Fruit fly (Drosophila melanogaster): ENCODE data around the gene CG6441.

- no peak for TF ChIP-seq CTCF (optimal IDR thresholded peaks at IDR 0.05)
- TF ChIP-seq CG8478 (optimal IDR thresholded peaks at IDR 0.05): no peak
Observed at dm6 chr2L:7426326-7427066, 48.0 kb upstream of the CG6441 start, which contains the start of gene muc.

All from S2 (cell line).